Fruit fly (Drosophila melanogaster) whole organism, embryonic: ENCODE measurements around the gene CG9240.

Source experiments
- Bdp1 ChIP-seq: fragments of 200-800 bp; sonication (Bioruptor generic); optimal IDR thresholded peaks from 3 replicates; lab custom pipeline; 2016; ENCODE audit warnings: missing biosample characterization, missing genetic modification characterization
- Blimp-1 ChIP-seq: fragments of 200-800 bp; sonication (Bioruptor generic); optimal IDR thresholded peaks from 3 replicates; lab custom pipeline; 2018; ENCODE audit warnings: missing biosample characterization, missing genetic modification characterization, mild to moderate bottlenecking, moderate library complexity, missing genetic modification reagents
- CG11093 ChIP-seq: fragments of 200-800 bp; sonication (Bioruptor generic); IDR thresholded peaks from 3 replicates; pipeline ENCODE4 v1.3.6; 2022; ENCODE audit warnings: missing biosample characterization, missing genetic modification characterization
- CG11723 ChIP-seq: fragments of 200-800 bp; sonication (Bioruptor generic); optimal IDR thresholded peaks from 2 replicates; lab custom pipeline; 2017; ENCODE audit warnings: missing biosample characterization, mild to moderate bottlenecking, missing genetic modification characterization
- CG12104 ChIP-seq: fragments of 200-800 bp; sonication (Bioruptor generic); optimal IDR thresholded peaks from 3 replicates; lab custom pipeline; 2016; ENCODE audit warnings: missing biosample characterization, missing genetic modification characterization
- CG12155 ChIP-seq: fragments of 200-800 bp; sonication (Bioruptor generic); optimal IDR thresholded peaks from 3 replicates; lab custom pipeline; 2016; ENCODE audit warnings: missing biosample characterization, missing genetic modification characterization
- CG12299 ChIP-seq: fragments of 200-800 bp; sonication (Bioruptor generic); optimal IDR thresholded peaks from 2 replicates; lab custom pipeline; 2018; ENCODE audit warnings: missing biosample characterization, mild to moderate bottlenecking, missing genetic modification characterization
- CG12769 ChIP-seq: fragments of 200-800 bp; sonication (Bioruptor generic); optimal IDR thresholded peaks from 2 replicates; lab custom pipeline; 2019; ENCODE audit warnings: missing biosample characterization, mild to moderate bottlenecking, missing genetic modification characterization, moderate library complexity
- CG14014 ChIP-seq: fragments of 200-800 bp; sonication (Bioruptor generic); IDR thresholded peaks from 2 replicates; pipeline ENCODE4 v1.3.6; 2022; ENCODE audit warnings: missing biosample characterization, missing genetic modification characterization
- CG14050 ChIP-seq: fragments of 200-800 bp; sonication (Bioruptor generic); IDR thresholded peaks from 3 replicates; pipeline ENCODE4 v1.3.6; 2022; ENCODE audit warnings: missing biosample characterization, missing genetic modification characterization
- CG1529 ChIP-seq: fragments of 200-800 bp; sonication (Bioruptor generic); optimal IDR thresholded peaks from 3 replicates; lab custom pipeline; 2018; ENCODE audit warnings: missing biosample characterization, missing genetic modification characterization
- CG17186 ChIP-seq: fragments of 200-800 bp; sonication (Bioruptor generic); optimal IDR thresholded peaks from 3 replicates; lab custom pipeline; 2017; ENCODE audit warnings: missing biosample characterization, missing genetic modification reagents, missing genetic modification characterization
- CG17361 ChIP-seq: fragments of 200-800 bp; sonication (Bioruptor generic); IDR thresholded peaks from 3 replicates; pipeline ENCODE4 v1.3.6; 2022; ENCODE audit warnings: missing biosample characterization, missing genetic modification characterization
- CG17568 ChIP-seq: fragments of 200-800 bp; sonication (Bioruptor generic); optimal IDR thresholded peaks from 2 replicates; lab custom pipeline; 2018; ENCODE audit warnings: missing biosample characterization, mild to moderate bottlenecking, missing genetic modification characterization, moderate library complexity
- CG18619 ChIP-seq: fragments of 200-800 bp; sonication (Bioruptor generic); optimal IDR thresholded peaks from 3 replicates; lab custom pipeline; 2017; ENCODE audit warnings: missing biosample characterization, mild to moderate bottlenecking, missing genetic modification characterization
- CG2678 ChIP-seq: fragments of 200-800 bp; sonication (Bioruptor generic); optimal IDR thresholded peaks from 3 replicates; lab custom pipeline; 2019; ENCODE audit warnings: missing biosample characterization, mild to moderate bottlenecking, missing genetic modification characterization, moderate library complexity
- CG3838 ChIP-seq: fragments of 200-800 bp; sonication (Bioruptor generic); optimal IDR thresholded peaks from 3 replicates; lab custom pipeline; 2016; ENCODE audit warnings: missing biosample characterization, missing genetic modification characterization
- CG5180 ChIP-seq: fragments of 200-800 bp; sonication (Bioruptor generic); optimal IDR thresholded peaks from 3 replicates; lab custom pipeline; 2017; ENCODE audit warnings: missing biosample characterization, missing genetic modification characterization, mild to moderate bottlenecking, moderate library complexity, missing genetic modification reagents
- CG5245 ChIP-seq: fragments of 200-800 bp; sonication (Bioruptor generic); optimal IDR thresholded peaks from 3 replicates; lab custom pipeline; 2016; ENCODE audit warnings: missing biosample characterization, missing genetic modification characterization
- CG7372 ChIP-seq: fragments of 200-800 bp; sonication (Bioruptor generic); IDR thresholded peaks from 2 replicates; pipeline ENCODE4 v1.3.6; 2022; ENCODE audit warnings: missing biosample characterization, missing genetic modification characterization
- CG7786 ChIP-seq: fragments of 200-800 bp; sonication (Bioruptor generic); optimal IDR thresholded peaks from 2 replicates; lab custom pipeline; 2016; ENCODE audit warnings: missing biosample characterization, missing genetic modification characterization
- CTCF ChIP-seq: fragments of 200-800 bp; sonication (Bioruptor generic); optimal IDR thresholded peaks from 2 replicates; lab custom pipeline; 2017; ENCODE audit warnings: missing biosample characterization, mild to moderate bottlenecking, missing genetic modification characterization, moderate library complexity
- Dad ChIP-seq: fragments of 200-800 bp; sonication (Bioruptor generic); optimal IDR thresholded peaks from 3 replicates; lab custom pipeline; 2016; ENCODE audit warnings: missing biosample characterization, missing genetic modification characterization
- Dek ChIP-seq: fragments of 200-800 bp; sonication (Bioruptor generic); optimal IDR thresholded peaks from 3 replicates; lab custom pipeline; 2019; ENCODE audit warnings: missing biosample characterization, mild to moderate bottlenecking, missing genetic modification characterization, moderate library complexity
- Dll ChIP-seq: fragments of 200-800 bp; sonication (Bioruptor generic); IDR thresholded peaks from 4 replicates; pipeline ENCODE4 v1.3.6; 2022; ENCODE audit warnings: missing biosample characterization, missing genetic modification characterization; ENCODE audit not compliant: partially characterized antibody
- Doc3 ChIP-seq: fragments of 200-800 bp; sonication (Bioruptor generic); IDR thresholded peaks from 3 replicates; pipeline ENCODE4 v1.3.6; 2022; ENCODE audit warnings: missing biosample characterization, missing genetic modification characterization; ENCODE audit not compliant: partially characterized antibody
- E2f2 ChIP-seq: fragments of 200-800 bp; sonication (Bioruptor generic); IDR thresholded peaks from 2 replicates; pipeline ENCODE4 v1.3.6; 2022; ENCODE audit warnings: missing biosample characterization, missing genetic modification characterization
- HLH3B ChIP-seq: fragments of 200-800 bp; sonication (Bioruptor generic); IDR thresholded peaks from 2 replicates; pipeline ENCODE4 v1.3.6; 2022; ENCODE audit warnings: missing biosample characterization, missing genetic modification characterization
- HLH54F ChIP-seq: fragments of 200-800 bp; sonication (Bioruptor generic); optimal IDR thresholded peaks from 3 replicates; lab custom pipeline; 2016; ENCODE audit warnings: missing biosample characterization, missing genetic modification characterization
- Hr78 ChIP-seq, 2 experiments: fragments of 200-800 bp in 1 of 2; fragments of >200 bp in 1 of 2; sonication (Bioruptor generic) in 1 of 2; optimal IDR thresholded peaks; 2 replicates each; lab custom pipeline; 2017 to 2019; ENCODE audit warnings: missing biosample characterization in 2 of 2, missing genetic modification characterization in 2 of 2, mild to moderate bottlenecking in 1 of 2, moderate library complexity in 1 of 2
- Nf-YA ChIP-seq: fragments of 200-800 bp; sonication (Bioruptor generic); IDR thresholded peaks from 2 replicates; pipeline ENCODE4 v1.3.6; 2022; ENCODE audit warnings: missing biosample characterization, missing genetic modification characterization
- Nf-YB ChIP-seq: fragments of 200-800 bp; sonication (Bioruptor generic); optimal IDR thresholded peaks from 3 replicates; lab custom pipeline; 2019; ENCODE audit warnings: missing biosample characterization, mild to moderate bottlenecking, missing genetic modification characterization, moderate library complexity
- Pdp1 ChIP-seq, 2 experiments: fragments of 200-800 bp; sonication (Bioruptor generic); optimal IDR thresholded peaks; 3 replicates each; lab custom pipeline; 2016; ENCODE audit warnings: missing biosample characterization in 2 of 2, missing genetic modification characterization in 2 of 2, mild to moderate bottlenecking in 1 of 2, moderate library complexity in 1 of 2
- Sin3A ChIP-seq: fragments of >200 bp; optimal IDR thresholded peaks from 2 replicates; lab custom pipeline; 2018
- abd-A ChIP-seq: fragments of 200-800 bp; sonication (Bioruptor generic); optimal IDR thresholded peaks from 3 replicates; lab custom pipeline; 2019; ENCODE audit warnings: missing biosample characterization, mild to moderate bottlenecking, missing genetic modification characterization, moderate library complexity
- ac ChIP-seq: fragments of 200-800 bp; sonication (Bioruptor generic); optimal IDR thresholded peaks from 3 replicates; lab custom pipeline; 2017; ENCODE audit warnings: missing biosample characterization, mild to moderate bottlenecking, missing genetic modification characterization
- az2 ChIP-seq: fragments of 200-800 bp; sonication (Bioruptor generic); optimal IDR thresholded peaks from 3 replicates; lab custom pipeline; 2016; ENCODE audit warnings: missing biosample characterization, missing genetic modification characterization
- da ChIP-seq: fragments of 200-800 bp; sonication (Bioruptor generic); optimal IDR thresholded peaks from 2 replicates; lab custom pipeline; 2016; ENCODE audit warnings: missing biosample characterization, missing genetic modification characterization
- dpn ChIP-seq, 2 experiments: fragments of 200-800 bp; sonication (Bioruptor generic); optimal IDR thresholded peaks; 3 replicates each; lab custom pipeline; 2016; ENCODE audit warnings: missing biosample characterization in 2 of 2, missing genetic modification characterization in 2 of 2
- h ChIP-seq: fragments of >200 bp; optimal IDR thresholded peaks from 2 replicates; lab custom pipeline; 2017
- hkb ChIP-seq, 2 experiments: fragments of 200-800 bp in 1 of 2; fragments of >200 bp in 1 of 2; sonication (Bioruptor generic) in 1 of 2; IDR thresholded peaks in 1 of 2; optimal IDR thresholded peaks in 1 of 2; 2 replicates each; pipeline versions ENCODE4 v1.3.6 to Lab custom; 2017 to 2022; ENCODE audit warnings: missing biosample characterization in 1 of 2, missing genetic modification characterization in 1 of 2
- jigr1 ChIP-seq: fragments of 200-800 bp; sonication (Bioruptor generic); IDR thresholded peaks from 3 replicates; pipeline ENCODE4 v1.3.6; 2022; ENCODE audit warnings: missing biosample characterization, missing genetic modification characterization
- maf-S ChIP-seq: fragments of 200-800 bp; sonication (Bioruptor generic); optimal IDR thresholded peaks from 2 replicates; lab custom pipeline; 2016; ENCODE audit warnings: missing biosample characterization, missing genetic modification characterization
- mam ChIP-seq: fragments of 200-800 bp; sonication (Bioruptor generic); optimal IDR thresholded peaks from 3 replicates; lab custom pipeline; 2016; ENCODE audit warnings: missing biosample characterization, missing genetic modification characterization
- pzg ChIP-seq: fragments of 200-800 bp; sonication (Bioruptor generic); optimal IDR thresholded peaks from 3 replicates; lab custom pipeline; 2018; ENCODE audit warnings: missing biosample characterization, mild to moderate bottlenecking, missing genetic modification characterization, moderate library complexity
- scrt ChIP-seq: fragments of 200-800 bp; sonication (Bioruptor generic); optimal IDR thresholded peaks from 2 replicates; lab custom pipeline; 2018; ENCODE audit warnings: missing biosample characterization, mild to moderate bottlenecking, missing genetic modification characterization, moderate library complexity
- sd ChIP-seq: fragments of 200-800 bp; sonication (Bioruptor generic); optimal IDR thresholded peaks from 3 replicates; lab custom pipeline; 2018; ENCODE audit warnings: missing biosample characterization, mild to moderate bottlenecking, missing genetic modification characterization, moderate library complexity
- sna ChIP-seq: fragments of 200-800 bp; sonication (Bioruptor generic); IDR thresholded peaks from 2 replicates; pipeline ENCODE4 v1.3.6; 2022; ENCODE audit warnings: missing biosample characterization, missing genetic modification characterization; ENCODE audit not compliant: partially characterized antibody
- tio ChIP-seq: fragments of 200-800 bp; sonication (Bioruptor generic); optimal IDR thresholded peaks from 2 replicates; lab custom pipeline; 2017; ENCODE audit warnings: missing biosample characterization, missing genetic modification characterization, inconsistent platforms
- toy ChIP-seq: fragments of 200-800 bp; sonication (Bioruptor generic); IDR thresholded peaks from 2 replicates; pipeline ENCODE4 v1.3.6; 2022; ENCODE audit warnings: missing biosample characterization, missing genetic modification characterization
- trh ChIP-seq: fragments of 200-800 bp; sonication (Bioruptor generic); optimal IDR thresholded peaks from 2 replicates; lab custom pipeline; 2016; ENCODE audit warnings: missing biosample characterization, missing genetic modification characterization
- wdn ChIP-seq: fragments of 200-800 bp; sonication (Bioruptor generic); IDR thresholded peaks from 2 replicates; pipeline ENCODE4 v1.3.6; 2022; ENCODE audit warnings: missing biosample characterization, missing genetic modification characterization

The CG9240 gene

DNA sequence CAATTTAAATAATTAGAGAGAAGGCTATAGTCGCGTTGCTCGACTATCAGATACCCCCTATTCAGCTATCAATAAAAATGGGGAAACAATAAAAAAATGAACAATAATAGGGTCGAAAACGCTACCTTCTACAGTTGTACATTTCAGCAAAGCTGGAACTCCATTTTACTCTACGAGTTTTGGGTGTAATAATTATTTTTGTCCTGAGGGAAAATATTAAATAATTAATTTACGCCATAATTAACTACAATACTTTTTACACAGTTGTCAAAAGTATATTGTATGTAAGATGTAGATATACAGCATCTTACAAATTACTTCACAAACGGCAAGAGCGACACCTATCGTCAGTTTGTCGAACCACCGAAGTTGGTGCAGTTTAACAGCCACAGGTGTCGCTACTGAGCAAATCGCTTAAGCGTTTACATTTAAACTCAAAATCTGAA is 47.7 kb downstream of the CG9240 start (continued):
- TF ChIP-seq HLH3B = no peak
- no peak for TF ChIP-seq trh (GFP tag; lab: Kevin White, UChicago)
- peak in 1 of 2 experiments; percentile 44 for TF ChIP-seq Pdp1 (GFP tag; optimal IDR thresholded peaks at IDR 0.05; lab: Kevin White, UChicago)
- TF ChIP-seq CG3838 = no peak
- no peak for TF ChIP-seq toy
- 0 out of 3 replicates have a peak, but pooled peaks have one; percentile 24 for TF ChIP-seq CG17361 (GFP tag; lab: Robert Waterston, UW)
- no peak for TF ChIP-seq CG14050 (GFP tag; lab: Robert Waterston, UW)
- TF ChIP-seq E2f2 (GFP tag; lab: Robert Waterston, UW) = peak; percentile 37; the same call in 1 of the 2 replicates
- TF ChIP-seq Nf-YB (GFP tag; lab: Kevin White, UChicago) = no peak
- TF ChIP-seq CG5180 (GFP tag; lab: Kevin White, UChicago) = no peak
- TF ChIP-seq CG18619 (GFP tag; lab: Kevin White, UChicago) = no peak
- 0 out of 2 replicates have a peak, but pooled peaks have one; percentile 6 for TF ChIP-seq CG7372
- TF ChIP-seq da (GFP tag; lab: Kevin White, UChicago) = no peak
- peak; percentile 64; the same call in 3 of the 4 replicates for TF ChIP-seq Dll
- TF ChIP-seq az2 (GFP tag; lab: Kevin White, UChicago) = peak; percentile 32
- no peak for TF ChIP-seq CG12299
- no peak for TF ChIP-seq Nf-YA
- no peak for TF ChIP-seq h (lab: Kevin White, UChicago)
- TF ChIP-seq wdn (GFP tag; lab: Robert Waterston, UW) = no peak
- TF ChIP-seq HLH54F (GFP tag; lab: Kevin White, UChicago) = peak; percentile 20
- TF ChIP-seq CTCF = peak; percentile 97
- TF ChIP-seq jigr1 (GFP tag; lab: Robert Waterston, UW) = no peak
- TF ChIP-seq Hr78 (GFP tag; optimal IDR thresholded peaks at IDR 0.05; lab: Kevin White, UChicago) = no peak
- no peak for TF ChIP-seq CG2678 (tag; lab: Kevin White, UChicago)
- no peak for TF ChIP-seq Sin3A (lab: Kevin White, UChicago)
- no peak for TF ChIP-seq scrt
- TF ChIP-seq ac (GFP tag; lab: Kevin White, UChicago) = no peak
- TF ChIP-seq Blimp-1 (GFP tag; lab: Kevin White, UChicago) = peak; percentile 4
- no peak for TF ChIP-seq mam (GFP tag; lab: Kevin White, UChicago)
- TF ChIP-seq CG14014 (GFP tag; lab: Robert Waterston, UW) = no peak
- TF ChIP-seq Dad (GFP tag; lab: Kevin White, UChicago) = no peak
- peak; percentile 4 for TF ChIP-seq CG12155 (GFP tag; lab: Kevin White, UChicago)
- no peak for TF ChIP-seq Bdp1
- peak; percentile 9 for TF ChIP-seq tio
- TF ChIP-seq maf-S (GFP tag; lab: Kevin White, UChicago) = no peak
- no peak for TF ChIP-seq hkb (optimal IDR thresholded peaks at IDR 0.05; lab: Kevin White, UChicago)
- no peak for TF ChIP-seq hkb (GFP tag; IDR thresholded peaks at IDR 0.05; lab: Robert Waterston, UW)
- TF ChIP-seq CG7786 = no peak
- peak; percentile 49 for TF ChIP-seq CG5245 (GFP tag; lab: Kevin White, UChicago)
- TF ChIP-seq sna (GFP tag; lab: Robert Waterston, UW) = peak; percentile 76
- TF ChIP-seq CG17186 = no peak
- no peak for TF ChIP-seq Doc3 (GFP tag; lab: Robert Waterston, UW)
- TF ChIP-seq pzg (GFP tag; lab: Kevin White, UChicago) = no peak
- no peak for TF ChIP-seq CG11093 (GFP tag; lab: Robert Waterston, UW)
- TF ChIP-seq Dek (tag; lab: Kevin White, UChicago) = peak; percentile 24
- TF ChIP-seq CG11723 (GFP tag; lab: Kevin White, UChicago) = no peak
- TF ChIP-seq sd (tag; lab: Kevin White, UChicago) = no peak
- TF ChIP-seq abd-A (tag; lab: Kevin White, UChicago) = no peak
- TF ChIP-seq CG12104 (GFP tag; lab: Kevin White, UChicago) = no peak
- TF ChIP-seq dpn (GFP tag; optimal IDR thresholded peaks at IDR 0.05; lab: Kevin White, UChicago) = peak; percentile 8 to 36
- TF ChIP-seq CG12769 = no peak
- no peak for TF ChIP-seq CG17568
- no peak for TF ChIP-seq CG1529 (GFP tag; lab: Kevin White, UChicago)
